Worm (Caenorhabditis elegans) whole organism, L4 larva: ENCODE measurements around the gene srb-11.

ENCODE experiments used
- Y48G9A.11 ChIP-seq: fragments of 200-800 bp; sonication (Bioruptor generic); IDR thresholded peaks from 2 replicates; pipeline ENCODE4 v1.3.6; 2022; ENCODE audit warnings: missing genetic modification reagents, missing genetic modification characterization, missing compliant biosample characterization
- ama-1 ChIP-seq: fragments of 150-350 bp; optimal IDR thresholded peaks from 2 replicates; lab custom pipeline; 2014; ENCODE audit warnings: inconsistent platforms, mixed read lengths

- TF ChIP-seq ama-1 (lab: Kevin White, UChicago) = no peak
- no peak for TF ChIP-seq Y48G9A.11 (GFP tag; lab: Robert Waterston, UW)
Observed at ce11 chrIII:6463679-6464078, 29.0 kb downstream of the srb-11 start, which contains the start of gene dlc-1.
